Fruit fly (Drosophila melanogaster): ENCODE measurements around the gene CycD.

CycD gene

dm6 chrX:15909564-15910284 lies at the start of gene CycD (continued):
- TF ChIP-seq unpg (GFP tag; optimal IDR thresholded peaks at IDR 0.05) = no peak
- TF ChIP-seq jigr1 (GFP tag; IDR thresholded peaks at IDR 0.05) = no peak
- TF ChIP-seq CG30403 (GFP tag; optimal IDR thresholded peaks at IDR 0.05) = peak; percentile 32
- 0 out of 2 replicates have a peak, but pooled peaks have one; percentile 5 for TF ChIP-seq CG14014 (GFP tag; IDR thresholded peaks at IDR 0.05)
- no peak for TF ChIP-seq usp (GFP tag; optimal IDR thresholded peaks at IDR 0.05)
- no peak for TF ChIP-seq CG3407 (GFP tag; optimal IDR thresholded peaks at IDR 0.05)
- no peak for TF ChIP-seq CG4730 (GFP tag; IDR thresholded peaks at IDR 0.05)
- no peak for TF ChIP-seq sc (optimal IDR thresholded peaks at IDR 0.05)
- no peak for TF ChIP-seq sc (GFP tag; optimal IDR thresholded peaks at IDR 0.05)
- peak; percentile 17 for TF ChIP-seq CG2712 (tag; optimal IDR thresholded peaks at IDR 0.05)
- no peak for TF ChIP-seq CG16779 (GFP tag; IDR thresholded peaks at IDR 0.05)
- TF ChIP-seq Dip2 (GFP tag; IDR thresholded peaks at IDR 0.05) = no peak
- no peak for TF ChIP-seq NFAT (GFP tag; IDR thresholded peaks at IDR 0.05)
- TF ChIP-seq Dbx (GFP tag; IDR thresholded peaks at IDR 0.05) = peak; percentile 68; the same call in 2 of the 3 replicates
- no peak for TF ChIP-seq D19A (tag; optimal IDR thresholded peaks at IDR 0.05)
- no peak for TF ChIP-seq Poxn (GFP tag; IDR thresholded peaks at IDR 0.05)
- TF ChIP-seq CG13424 (tag; optimal IDR thresholded peaks at IDR 0.05) = peak; percentile 55
- no peak for TF ChIP-seq CG2889 (GFP tag; IDR thresholded peaks at IDR 0.05)
- peak; percentile 87 for TF ChIP-seq CG1603 (tag; optimal IDR thresholded peaks at IDR 0.05)
- peak; percentile 11 for TF ChIP-seq Ssrp (tag; optimal IDR thresholded peaks at IDR 0.05)
- TF ChIP-seq dmrt99B (tag; optimal IDR thresholded peaks at IDR 0.05) = no peak
- TF ChIP-seq CG14667 (GFP tag; IDR thresholded peaks at IDR 0.05) = no peak
- no peak for TF ChIP-seq NK7.1 (GFP tag; optimal IDR thresholded peaks at IDR 0.05)
- TF ChIP-seq lilli (GFP tag; optimal IDR thresholded peaks at IDR 0.05) = peak; percentile 29
- peak; percentile 62 for TF ChIP-seq amos (GFP tag; IDR thresholded peaks at IDR 0.05; ENCODE audit: partially characterized antibody)
- no peak for TF ChIP-seq TFAM (GFP tag; optimal IDR thresholded peaks at IDR 0.05)
- TF ChIP-seq lbe (GFP tag; optimal IDR thresholded peaks at IDR 0.05) = no peak
- peak; percentile 26; the same call in 1 of the 2 replicates for TF ChIP-seq CG10366 (GFP tag; IDR thresholded peaks at IDR 0.05)
- peak; percentile 6 for TF ChIP-seq CG16815 (GFP tag; optimal IDR thresholded peaks at IDR 0.05)
- peak; percentile 8 for TF ChIP-seq CG8944 (GFP tag; optimal IDR thresholded peaks at IDR 0.05)
- TF ChIP-seq Fer3 (tag; optimal IDR thresholded peaks at IDR 0.05) = no peak
- no peak for TF ChIP-seq CG32532 (GFP tag; IDR thresholded peaks at IDR 0.05)
- no peak for TF ChIP-seq CG43689 (GFP tag; IDR thresholded peaks at IDR 0.05)
- TF ChIP-seq Eip74EF (GFP tag; optimal IDR thresholded peaks at IDR 0.05) = no peak
- TF ChIP-seq CG7271 (tag; optimal IDR thresholded peaks at IDR 0.05) = no peak
- TF ChIP-seq otp (GFP tag; IDR thresholded peaks at IDR 0.05) = no peak
- TF ChIP-seq Tbp (GFP tag; optimal IDR thresholded peaks at IDR 0.05) = no peak
- no peak for TF ChIP-seq kni (GFP tag; optimal IDR thresholded peaks at IDR 0.05)
- TF ChIP-seq Jarid2 (GFP tag; optimal IDR thresholded peaks at IDR 0.05) = no peak
- TF ChIP-seq tgo (GFP tag; IDR thresholded peaks at IDR 0.05) = peak; percentile 17; the same call in 1 of the 3 replicates
- no peak for TF ChIP-seq CG5953 (GFP tag; IDR thresholded peaks at IDR 0.05)
- no peak for TF ChIP-seq br (optimal IDR thresholded peaks at IDR 0.05)
- no peak for TF ChIP-seq fd64A (GFP tag; optimal IDR thresholded peaks at IDR 0.05)
- peak in 1 of 2 experiments; percentile 17 for TF ChIP-seq dpn (GFP tag; optimal IDR thresholded peaks at IDR 0.05)
- no peak for TF ChIP-seq CG11560 (tag; IDR thresholded peaks at IDR 0.05)
- TF ChIP-seq al (GFP tag; IDR thresholded peaks at IDR 0.05) = no peak
- TF ChIP-seq cad (GFP tag; optimal IDR thresholded peaks at IDR 0.05) = no peak
- TF ChIP-seq grn (GFP tag; optimal IDR thresholded peaks at IDR 0.05) = no peak
- no peak for TF ChIP-seq CG14050 (GFP tag; IDR thresholded peaks at IDR 0.05)
- TF ChIP-seq HmgZ (tag; optimal IDR thresholded peaks at IDR 0.05) = peak; percentile 0
- TF ChIP-seq tna (GFP tag; IDR thresholded peaks at IDR 0.05; ENCODE audit: partially characterized antibody) = 0 out of 2 replicates have a peak, but pooled peaks have one; percentile 35

Data from whole organism, embryonic.